Fruit fly (Drosophila melanogaster): Measurements from ENCODE around the gene Agpat2.

Gene Agpat2

dm6 chr2L:8402928-8403285 lies 60.9 kb downstream of the Agpat2 start, which contains the start of gene fy:
TSS of gene fy (minus strand) at chr2L:8403280.
- no peak for TF ChIP-seq cnc (optimal IDR thresholded peaks at IDR 0.05)
- TF ChIP-seq CG7045 (GFP tag; optimal IDR thresholded peaks at IDR 0.05), result no peak
- no peak for TF ChIP-seq tj (GFP tag; optimal IDR thresholded peaks at IDR 0.05)
- no peak for TF ChIP-seq CG7101 (tag; optimal IDR thresholded peaks at IDR 0.05)
- no peak for TF ChIP-seq bab1 (GFP tag; optimal IDR thresholded peaks at IDR 0.05)
- no peak for TF ChIP-seq CG14711 (tag; optimal IDR thresholded peaks at IDR 0.05)
- TF ChIP-seq kay (GFP tag; ENCODE audit: borderline replicate concordance), result no peak
- no peak for TF ChIP-seq pad (GFP tag; optimal IDR thresholded peaks at IDR 0.05)

- peak; percentile 26 for TF ChIP-seq bab1 (GFP tag; optimal IDR thresholded peaks at IDR 0.05)
- TF ChIP-seq cic (GFP tag; optimal IDR thresholded peaks at IDR 0.05), result peak; percentile 79
- no peak for TF ChIP-seq CG14711 (tag; optimal IDR thresholded peaks at IDR 0.05)
- no peak for TF ChIP-seq Hr96 (GFP tag; optimal IDR thresholded peaks at IDR 0.05)
- no peak for TF ChIP-seq toe (GFP tag; optimal IDR thresholded peaks at IDR 0.05)
- no peak for TF ChIP-seq CG33017 (tag; optimal IDR thresholded peaks at IDR 0.05)
Observed at dm6 chr2L:8399863-8400598, 63.8 kb downstream of the Agpat2 start, which contains the start of gene CG31898. TSS of gene CG31898 (plus strand) at chr2L:8400421.
